Fruit fly (Drosophila melanogaster) whole organism, prepupa: ENCODE results near the gene CG8560.

Source experiments
- Blimp-1 ChIP-seq: fragments of 200-800 bp; sonication (Bioruptor generic); optimal IDR thresholded peaks from 3 replicates; lab custom pipeline; 2017; ENCODE audit warnings: missing biosample characterization, missing genetic modification characterization, mild to moderate bottlenecking, moderate library complexity, missing genetic modification reagents
- CG10669 ChIP-seq: fragments of 200-800 bp; sonication (Bioruptor generic); optimal IDR thresholded peaks from 3 replicates; lab custom pipeline; 2018; ENCODE audit warnings: missing biosample characterization, mild to moderate bottlenecking, missing genetic modification characterization, moderate library complexity
- CG11294 ChIP-seq: fragments of 200-800 bp; sonication (Bioruptor generic); IDR thresholded peaks from 2 replicates; pipeline ENCODE4 v1.3.6; 2022; ENCODE audit warnings: missing biosample characterization, missing genetic modification characterization
- CG11762 ChIP-seq: fragments of 200-800 bp; sonication (Bioruptor generic); optimal IDR thresholded peaks from 3 replicates; lab custom pipeline; 2016; ENCODE audit warnings: missing biosample characterization, missing genetic modification characterization; ENCODE audit not compliant: insufficient read depth
- CG15336 ChIP-seq: fragments of 200-800 bp; sonication (Bioruptor generic); IDR thresholded peaks from 2 replicates; pipeline ENCODE4 v1.3.6; 2022; ENCODE audit warnings: missing biosample characterization, missing genetic modification characterization
- CG34406 ChIP-seq: fragments of 200-800 bp; sonication (Bioruptor generic); optimal IDR thresholded peaks from 3 replicates; lab custom pipeline; 2016; ENCODE audit warnings: missing biosample characterization, missing genetic modification characterization
- CG3919 ChIP-seq: fragments of 200-800 bp; sonication (Bioruptor generic); optimal IDR thresholded peaks from 3 replicates; lab custom pipeline; 2016; ENCODE audit warnings: missing biosample characterization, missing genetic modification characterization
- CG4318 ChIP-seq: fragments of 200-800 bp; sonication (Bioruptor generic); optimal IDR thresholded peaks from 3 replicates; lab custom pipeline; 2017; ENCODE audit warnings: missing biosample characterization, mild to moderate bottlenecking, missing genetic modification characterization
- CG6163 ChIP-seq: fragments of 200-800 bp; sonication (Bioruptor generic); IDR thresholded peaks from 3 replicates; pipeline ENCODE4 v1.3.6; 2022; ENCODE audit warnings: missing biosample characterization, missing genetic modification characterization
- CG6276 ChIP-seq: fragments of 200-800 bp; sonication (Bioruptor generic); optimal IDR thresholded peaks from 2 replicates; lab custom pipeline; 2017; ENCODE audit warnings: missing biosample characterization, mild to moderate bottlenecking, missing genetic modification characterization
- CG6792 ChIP-seq: fragments of 200-800 bp; sonication (Bioruptor generic); optimal IDR thresholded peaks from 3 replicates; lab custom pipeline; 2016; ENCODE audit warnings: missing biosample characterization, missing genetic modification characterization
- CG6808 ChIP-seq: fragments of 200-800 bp; sonication (Bioruptor generic); optimal IDR thresholded peaks from 3 replicates; lab custom pipeline; 2017; ENCODE audit warnings: missing biosample characterization, missing genetic modification characterization, mild to moderate bottlenecking, moderate library complexity, missing genetic modification reagents
- CG6854 ChIP-seq: fragments of 200-800 bp; sonication (Bioruptor generic); optimal IDR thresholded peaks from 2 replicates; lab custom pipeline; 2017; ENCODE audit warnings: missing biosample characterization, mild to moderate bottlenecking, missing genetic modification characterization
- CG7368 ChIP-seq: fragments of 200-800 bp; sonication (Bioruptor generic); optimal IDR thresholded peaks from 3 replicates; lab custom pipeline; 2016; ENCODE audit warnings: missing biosample characterization, missing genetic modification characterization
- Eip78C ChIP-seq: fragments of 200-800 bp; sonication (Bioruptor generic); peaks from one replicate; lab custom pipeline; 2016; ENCODE audit warnings: missing biosample characterization, missing genetic modification characterization
- Ets96B ChIP-seq: fragments of 200-800 bp; optimal IDR thresholded peaks from 2 replicates; lab custom pipeline; 2019; ENCODE audit warnings: missing biosample characterization, mild to moderate bottlenecking, missing genetic modification characterization, moderate library complexity
- Hr39 ChIP-seq: fragments of 200-800 bp; sonication (Bioruptor generic); optimal IDR thresholded peaks from 2 replicates; lab custom pipeline; 2016; ENCODE audit warnings: missing biosample characterization, missing genetic modification characterization
- Hr4 ChIP-seq: fragments of 200-800 bp; sonication (Bioruptor generic); optimal IDR thresholded peaks from 3 replicates; lab custom pipeline; 2016; ENCODE audit warnings: missing biosample characterization, missing genetic modification characterization
- OdsH ChIP-seq: fragments of 200-800 bp; sonication (Bioruptor generic); optimal IDR thresholded peaks from 3 replicates; lab custom pipeline; 2016; ENCODE audit warnings: missing biosample characterization, missing genetic modification characterization
- Smox ChIP-seq: fragments of 200-800 bp; sonication (Bioruptor generic); optimal IDR thresholded peaks from 3 replicates; lab custom pipeline; 2016; ENCODE audit warnings: missing biosample characterization, missing genetic modification characterization
- Sox14 ChIP-seq: fragments of 200-800 bp; sonication (Bioruptor generic); optimal IDR thresholded peaks from 3 replicates; lab custom pipeline; 2016; ENCODE audit warnings: missing biosample characterization, missing genetic modification characterization
- acj6 ChIP-seq: fragments of 200-800 bp; sonication (Bioruptor generic); optimal IDR thresholded peaks from 3 replicates; lab custom pipeline; 2016; ENCODE audit warnings: missing biosample characterization, missing genetic modification characterization
- cyc ChIP-seq: fragments of 200-800 bp; sonication (Bioruptor generic); optimal IDR thresholded peaks from 3 replicates; lab custom pipeline; 2016; ENCODE audit warnings: missing biosample characterization, missing genetic modification characterization
- dsx ChIP-seq: fragments of 200-800 bp; optimal IDR thresholded peaks from 3 replicates; lab custom pipeline; 2019; ENCODE audit warnings: missing biosample characterization, mild to moderate bottlenecking, missing genetic modification characterization, moderate library complexity; ENCODE audit not compliant: poor library complexity, severe bottlenecking
- eg ChIP-seq: fragments of 200-800 bp; sonication (Bioruptor generic); IDR thresholded peaks from 3 replicates; pipeline ENCODE4 v1.3.6; 2022; ENCODE audit warnings: missing biosample characterization, missing genetic modification characterization
- fd59A ChIP-seq: fragments of 200-800 bp; sonication (Bioruptor generic); optimal IDR thresholded peaks from 2 replicates; lab custom pipeline; 2017; ENCODE audit warnings: missing biosample characterization, mild to moderate bottlenecking, missing genetic modification characterization, missing genetic modification reagents
- fkh ChIP-seq: fragments of 200-800 bp; sonication (Bioruptor generic); optimal IDR thresholded peaks from 3 replicates; lab custom pipeline; 2017; ENCODE audit warnings: missing biosample characterization, mild to moderate bottlenecking, missing genetic modification characterization, moderate library complexity
- net ChIP-seq: fragments of 200-800 bp; sonication (Bioruptor generic); optimal IDR thresholded peaks from 3 replicates; lab custom pipeline; 2016; ENCODE audit warnings: missing biosample characterization, missing genetic modification characterization
- pdm3 ChIP-seq: fragments of 200-800 bp; sonication (Bioruptor generic); optimal IDR thresholded peaks from 3 replicates; lab custom pipeline; 2016; ENCODE audit warnings: missing biosample characterization, missing genetic modification characterization
- salr ChIP-seq, 2 experiments: fragments of 200-800 bp; sonication (Bioruptor generic); optimal IDR thresholded peaks; 3 replicates each; lab custom pipeline; 2016 to 2018; ENCODE audit warnings: missing biosample characterization in 2 of 2, missing genetic modification characterization in 2 of 2, mild to moderate bottlenecking in 1 of 2
- ss ChIP-seq, 2 experiments: fragments of 200-800 bp; sonication (Bioruptor generic); optimal IDR thresholded peaks; 2 replicates in 1 of 2; 3 replicates in 1 of 2; lab custom pipeline; 2017 to 2018; ENCODE audit warnings: mild to moderate bottlenecking in 2 of 2, missing biosample characterization in 2 of 2, missing genetic modification characterization in 2 of 2, moderate library complexity in 1 of 2
- topi ChIP-seq: fragments of 200-800 bp; sonication (Bioruptor generic); optimal IDR thresholded peaks from 3 replicates; lab custom pipeline; 2016; ENCODE audit warnings: missing biosample characterization, missing genetic modification characterization
- vri ChIP-seq: fragments of 200-800 bp; sonication (Bioruptor generic); optimal IDR thresholded peaks from 3 replicates; lab custom pipeline; 2016; ENCODE audit warnings: missing biosample characterization, mild to moderate bottlenecking, missing genetic modification characterization

The CG8560 gene

dm6 chr3L:7423517-7423916, 19.5 kb upstream of the CG8560 start, which contains the start of gene CG42458:
TSS of gene CG42458 (plus strand) at chr3L:7423827.
- TF ChIP-seq Hr4 (GFP tag; lab: Kevin White, UChicago) (no peak), CG6276 (GFP tag; lab: Kevin White, UChicago) (peak; percentile 30), ss (GFP tag; optimal IDR thresholded peaks at IDR 0.05; lab: Kevin White, UChicago) (peak in 1 of 2 experiments; percentile 34), eg (peak; percentile 29; the same call in 1 of the 3 replicates), dsx (GFP tag; lab: Kevin White, UChicago) (no peak), fkh (peak; percentile 37), net (GFP tag; lab: Kevin White, UChicago) (no peak)

- TF ChIP-seq pdm3 (GFP tag; lab: Kevin White, UChicago), result no peak
- TF ChIP-seq acj6 (GFP tag; lab: Kevin White, UChicago), result no peak
- TF ChIP-seq salr (GFP tag; optimal IDR thresholded peaks at IDR 0.05; lab: Kevin White, UChicago), result no peak
- 0 out of 3 replicates have a peak, but pooled peaks have one; percentile 16 for TF ChIP-seq eg
- TF ChIP-seq CG11762 (GFP tag; lab: Kevin White, UChicago), result no peak
- TF ChIP-seq, all 60 proteins: peak for 1
Measured at dm6 chr3L:7422578-7422977, 18.6 kb upstream of the CG8560 start.

- no peak for TF ChIP-seq CG6163 (GFP tag; lab: Robert Waterston, UW)
- no peak for TF ChIP-seq CG11294
- TF ChIP-seq Hr39 (GFP tag; lab: Kevin White, UChicago), result no peak
- TF ChIP-seq CG34406 (GFP tag; lab: Kevin White, UChicago), result no peak
- no peak for TF ChIP-seq CG4318 (GFP tag; lab: Kevin White, UChicago)
- no peak for TF ChIP-seq vri (GFP tag; lab: Kevin White, UChicago)
- TF ChIP-seq Ets96B (tag; lab: Kevin White, UChicago), result no peak
- no peak for TF ChIP-seq CG6808 (GFP tag; lab: Kevin White, UChicago)
- TF ChIP-seq topi, result no peak
- TF ChIP-seq Blimp-1, result no peak
- no peak for TF ChIP-seq OdsH
- no peak for TF ChIP-seq cyc (GFP tag; lab: Kevin White, UChicago)
- no peak for TF ChIP-seq eg
- TF ChIP-seq CG15336 (GFP tag; lab: Robert Waterston, UW), result no peak
- no peak for TF ChIP-seq CG6854
Measured at dm6 chr3L:7401972-7402371, 2.0 kb downstream of the CG8560 start.

dm6 chr3L:7399770-7400169, 4.2 kb downstream of the CG8560 start, which contains the start of gene CG18417:
TSS of gene CG18417 (plus strand) at chr3L:7400070.
- no peak for TF ChIP-seq Ets96B (tag; lab: Kevin White, UChicago)
- TF ChIP-seq CG10669 (GFP tag; lab: Kevin White, UChicago), result no peak
- no peak for TF ChIP-seq salr (GFP tag; optimal IDR thresholded peaks at IDR 0.05; lab: Kevin White, UChicago)
- TF ChIP-seq CG6792, result no peak
- no peak for TF ChIP-seq CG6276 (GFP tag; lab: Kevin White, UChicago)
- TF ChIP-seq eg, result no peak
- TF ChIP-seq CG3919 (GFP tag; lab: Kevin White, UChicago), result no peak
- no peak for TF ChIP-seq CG34406 (GFP tag; lab: Kevin White, UChicago)
- TF ChIP-seq Smox, result no peak
- no peak for TF ChIP-seq CG6808 (GFP tag; lab: Kevin White, UChicago)
- no peak for TF ChIP-seq Eip78C (GFP tag; lab: Kevin White, UChicago)
- no peak for TF ChIP-seq dsx (GFP tag; lab: Kevin White, UChicago)
- TF ChIP-seq fd59A (GFP tag; lab: Kevin White, UChicago), result no peak
- no peak for TF ChIP-seq CG15336 (GFP tag; lab: Robert Waterston, UW)
- TF ChIP-seq Sox14 (GFP tag; lab: Kevin White, UChicago), result no peak
- TF ChIP-seq CG7368, result no peak

- TF ChIP-seq cyc (GFP tag; lab: Kevin White, UChicago), result no peak
- no peak for TF ChIP-seq acj6 (GFP tag; lab: Kevin White, UChicago)
- no peak for TF ChIP-seq Sox14 (GFP tag; lab: Kevin White, UChicago)
- TF ChIP-seq, all 60 proteins: peak for 0
Measured at dm6 chr3L:7397979-7398378, 6.0 kb downstream of the CG8560 start, which contains the start of gene CG8562. TSS of gene CG8562 (plus strand) at chr3L:7398285.
